Worm (Caenorhabditis elegans) whole organism, late embryonic: ENCODE results near the gene C14F11.7.

Experiments used
- C08G9.2 ChIP-seq: sonication (generic microtip); optimal IDR thresholded peaks from 2 replicates; lab custom pipeline; 2016; ENCODE audit warnings: mild to moderate bottlenecking, missing genetic modification characterization, moderate library complexity, missing compliant biosample characterization
- ahr-1 ChIP-seq: sonication (generic microtip); optimal IDR thresholded peaks from 2 replicates; lab custom pipeline; 2016; ENCODE audit warnings: missing genetic modification characterization, missing compliant biosample characterization
- ceh-14 ChIP-seq: sonication (generic microtip); optimal IDR thresholded peaks from 2 replicates; lab custom pipeline; 2016; ENCODE audit warnings: missing genotype, missing genetic modification characterization, missing compliant biosample characterization
- ceh-2 ChIP-seq: sonication (generic microtip); optimal IDR thresholded peaks from 2 replicates; lab custom pipeline; 2016; ENCODE audit warnings: missing genotype, missing genetic modification characterization, missing compliant biosample characterization
- ceh-30 ChIP-seq: fragments of 150-350 bp; optimal IDR thresholded peaks from 2 replicates; lab custom pipeline; 2014; ENCODE audit warnings: missing biosample characterization, missing genetic modification characterization
- ceh-31 ChIP-seq: sonication (generic microtip); optimal IDR thresholded peaks from 2 replicates; lab custom pipeline; 2016; ENCODE audit warnings: missing genetic modification characterization, missing compliant biosample characterization
- ceh-34 ChIP-seq: sonication (generic microtip); optimal IDR thresholded peaks from 2 replicates; lab custom pipeline; 2016; ENCODE audit warnings: mild to moderate bottlenecking, missing genetic modification characterization, missing compliant biosample characterization
- ceh-45 ChIP-seq: fragments of 200-800 bp; sonication (Bioruptor generic); IDR thresholded peaks from 2 replicates; pipeline ENCODE4 v1.3.6; 2022; ENCODE audit warnings: missing genetic modification reagents, missing genetic modification characterization, missing compliant biosample characterization
- che-1 ChIP-seq: sonication (generic microtip); optimal IDR thresholded peaks from 2 replicates; lab custom pipeline; 2016; ENCODE audit warnings: mild to moderate bottlenecking, missing genetic modification characterization, missing compliant biosample characterization
- dmd-4 ChIP-seq: sonication (generic microtip); optimal IDR thresholded peaks from 2 replicates; lab custom pipeline; 2016; ENCODE audit warnings: borderline replicate concordance, missing genetic modification characterization, missing compliant biosample characterization
- elt-2 ChIP-seq: sonication (generic microtip); optimal IDR thresholded peaks from 2 replicates; lab custom pipeline; 2016; ENCODE audit warnings: missing genetic modification reagents, missing genetic modification characterization, missing compliant biosample characterization
- ets-4 ChIP-seq: sonication (generic microtip); optimal IDR thresholded peaks from 2 replicates; lab custom pipeline; 2016; ENCODE audit warnings: missing genetic modification characterization, missing compliant biosample characterization
- fax-1 ChIP-seq: sonication (generic microtip); optimal IDR thresholded peaks from 2 replicates; lab custom pipeline; 2016; ENCODE audit warnings: missing genotype, missing genetic modification characterization, missing compliant biosample characterization
- fkh-6 ChIP-seq: sonication (generic microtip); optimal IDR thresholded peaks from 2 replicates; lab custom pipeline; 2016; ENCODE audit warnings: missing genetic modification characterization, missing compliant biosample characterization
- hlh-6 ChIP-seq: sonication (generic microtip); optimal IDR thresholded peaks from 2 replicates; lab custom pipeline; 2016; ENCODE audit warnings: missing genotype, missing genetic modification characterization, missing compliant biosample characterization
- hlh-8 ChIP-seq: sonication (generic microtip); optimal IDR thresholded peaks from 2 replicates; lab custom pipeline; 2016; ENCODE audit warnings: missing genotype, missing genetic modification characterization, missing compliant biosample characterization
- lin-11 ChIP-seq: fragments of 200-800 bp; sonication (Bioruptor generic); optimal IDR thresholded peaks from 2 replicates; lab custom pipeline; 2018; ENCODE audit warnings: mild to moderate bottlenecking, missing genetic modification characterization, missing compliant biosample characterization
- nfya-1 ChIP-seq: sonication (generic microtip); optimal IDR thresholded peaks from 2 replicates; lab custom pipeline; 2017; ENCODE audit warnings: missing genetic modification characterization, mild to moderate bottlenecking, missing compliant biosample characterization, antibody characterized with exemption, moderate library complexity
- npax-4 ChIP-seq: sonication (generic microtip); optimal IDR thresholded peaks from 2 replicates; lab custom pipeline; 2016; ENCODE audit warnings: missing genetic modification characterization, missing compliant biosample characterization
- odd-2 ChIP-seq: sonication (generic microtip); optimal IDR thresholded peaks from 2 replicates; lab custom pipeline; 2017; ENCODE audit warnings: antibody characterized with exemption, mild to moderate bottlenecking, missing genetic modification characterization, missing compliant biosample characterization
- pat-9 ChIP-seq: fragments of 200-800 bp; sonication (Bioruptor generic); optimal IDR thresholded peaks from 2 replicates; lab custom pipeline; 2018; ENCODE audit warnings: mild to moderate bottlenecking, missing genetic modification characterization, moderate library complexity, missing compliant biosample characterization
- pha-2 ChIP-seq: sonication (generic microtip); optimal IDR thresholded peaks from 2 replicates; lab custom pipeline; 2017; ENCODE audit warnings: mild to moderate bottlenecking, missing genetic modification characterization, missing compliant biosample characterization
- pha-4 ChIP-seq: fragments of 150-350 bp; optimal IDR thresholded peaks from 2 replicates; lab custom pipeline; 2018; ENCODE audit warnings: missing biosample characterization, missing genetic modification reagents, missing genetic modification characterization
- rnt-1 ChIP-seq: sonication (generic microtip); optimal IDR thresholded peaks from 2 replicates; lab custom pipeline; 2016; ENCODE audit warnings: missing genetic modification characterization, missing compliant biosample characterization
- sox-4 ChIP-seq: sonication (generic microtip); optimal IDR thresholded peaks from 2 replicates; lab custom pipeline; 2017; ENCODE audit warnings: mild to moderate bottlenecking, missing genetic modification characterization, inconsistent platforms, missing compliant biosample characterization
- tbx-7 ChIP-seq: sonication (generic microtip); optimal IDR thresholded peaks from 2 replicates; lab custom pipeline; 2016; ENCODE audit warnings: missing genotype, missing genetic modification characterization, missing compliant biosample characterization
- ttx-3 ChIP-seq: sonication (generic microtip); optimal IDR thresholded peaks from 2 replicates; lab custom pipeline; 2016; ENCODE audit warnings: missing genetic modification reagents, missing genetic modification characterization, missing compliant biosample characterization
- unc-3 ChIP-seq, 2 experiments: fragments of 200-800 bp in 1 of 2; sonication (Bioruptor generic) in 1 of 2; sonication (generic microtip) in 1 of 2; conservative IDR thresholded peaks in 1 of 2; optimal IDR thresholded peaks in 1 of 2; 2 replicates each; pipeline versions ENCODE4 v1.3.6 to Lab custom; 2016 to 2022; ENCODE audit warnings: missing compliant biosample characterization in 2 of 2, missing genetic modification characterization in 2 of 2, missing genetic modification reagents in 1 of 2
- unc-42 ChIP-seq: sonication (generic microtip); optimal IDR thresholded peaks from 2 replicates; lab custom pipeline; 2016; ENCODE audit warnings: missing genotype, missing genetic modification characterization, missing compliant biosample characterization
- ztf-16 ChIP-seq: sonication (generic microtip); optimal IDR thresholded peaks from 2 replicates; lab custom pipeline; 2017; ENCODE audit warnings: missing genetic modification characterization, missing compliant biosample characterization

Gene C14F11.7

DNA sequence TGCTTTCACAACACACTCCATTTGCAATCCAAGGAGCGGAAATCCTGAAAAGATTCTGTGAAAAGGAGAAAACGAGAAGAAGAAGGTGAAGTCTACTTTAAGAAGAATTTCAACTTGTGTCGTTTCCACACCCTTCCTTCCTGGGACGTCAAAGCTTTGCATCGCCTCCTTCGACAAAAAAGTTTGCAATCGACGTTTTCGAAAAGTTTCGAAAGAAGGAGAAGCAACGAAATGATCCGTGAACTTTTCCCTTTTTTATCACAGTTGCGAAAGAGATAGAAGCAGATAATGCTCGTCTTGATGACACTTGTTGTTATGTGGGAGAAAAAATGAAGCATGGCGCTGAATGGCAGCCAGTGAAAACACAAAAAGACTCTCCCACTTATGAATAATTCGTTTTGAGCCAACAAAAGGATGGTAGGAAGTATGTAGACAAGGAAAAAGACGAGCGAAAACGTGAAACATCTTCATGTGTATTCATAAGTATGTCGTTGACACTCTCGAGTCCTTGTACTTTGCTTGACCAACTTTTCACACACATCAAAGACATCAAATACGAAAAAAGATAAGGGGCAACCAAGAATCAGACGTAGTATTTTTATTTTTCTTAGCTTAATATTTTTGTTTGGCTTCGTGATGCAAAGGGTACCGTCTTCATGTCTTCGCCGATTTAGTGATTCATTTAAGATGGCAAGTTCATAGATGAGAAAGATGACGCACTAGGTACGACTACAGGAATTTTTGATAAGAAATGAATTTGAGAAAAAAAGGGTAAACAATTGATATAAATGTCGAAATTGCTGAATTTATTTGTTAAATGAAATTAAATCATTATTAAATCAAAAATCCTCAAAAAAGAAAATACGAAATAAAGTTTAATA is 40.7 kb upstream of the C14F11.7 start:
- TF ChIP-seq ceh-31 (tag; lab: Kevin White, UChicago) = peak; percentile 28
- no peak for TF ChIP-seq elt-2
- no peak for TF ChIP-seq ceh-34 (tag; lab: Kevin White, UChicago)

ce11 chrX:6247869-6248268 is 39.5 kb upstream of the C14F11.7 start:
- TF ChIP-seq unc-42 (tag; lab: Kevin White, UChicago) (peak; percentile 43), ttx-3 (no peak)

DNA sequence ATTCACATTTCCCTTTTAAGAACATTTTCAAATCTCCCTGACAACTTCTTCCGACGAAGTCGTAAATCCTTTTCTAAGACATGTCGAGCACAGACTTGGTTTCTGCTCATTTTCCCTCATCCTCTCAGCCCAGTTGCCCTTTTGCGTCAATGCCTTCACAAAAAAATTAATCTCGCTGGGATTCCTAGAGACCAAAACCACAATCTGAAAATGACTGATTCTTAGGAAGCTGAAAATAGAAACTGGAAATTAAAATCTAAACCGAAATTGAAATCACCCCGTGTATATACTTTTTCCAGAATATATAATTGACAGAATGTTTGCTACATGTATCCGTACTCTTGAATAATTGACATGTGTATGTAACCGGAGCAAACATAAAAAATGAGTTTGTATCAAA is 38.6 kb upstream of the C14F11.7 start:
- TF ChIP-seq ztf-16 (tag; lab: Kevin White, UChicago) (no peak), hlh-6 (tag; lab: Kevin White, UChicago) (no peak), ceh-2 (tag; lab: Kevin White, UChicago) (no peak), hlh-8 (no peak), dmd-4 (no peak), C08G9.2 (tag; lab: Kevin White, UChicago) (no peak), ceh-14 (tag; lab: Kevin White, UChicago) (no peak), ahr-1 (no peak), lin-11 (tag; lab: Kevin White, UChicago) (no peak)

- TF ChIP-seq pat-9 (tag; lab: Kevin White, UChicago) = no peak
- TF ChIP-seq dmd-4 = no peak
Measured at ce11 chrX:6245499-6245898, 37.1 kb upstream of the C14F11.7 start.

DNA sequence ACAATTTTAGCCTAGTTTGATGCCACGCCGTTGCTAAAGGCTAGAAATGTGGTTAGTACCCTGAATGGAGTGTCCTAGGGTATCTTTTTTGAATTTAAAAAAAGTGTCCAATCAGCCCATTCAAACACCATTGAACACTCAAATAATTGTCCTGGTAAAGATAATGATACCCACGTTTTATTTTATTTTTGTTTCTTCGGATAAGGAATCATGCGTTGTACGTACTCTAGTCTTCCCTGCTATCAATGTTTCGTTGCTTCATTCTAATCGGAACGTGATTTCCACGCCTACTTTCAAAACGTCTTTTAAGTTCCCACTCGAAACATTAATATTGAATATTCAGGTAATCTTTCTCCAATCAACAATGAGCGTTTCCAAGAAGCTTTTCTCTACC is 32.3 kb upstream of the C14F11.7 start, which contains the start of gene got-2.2:
got-2.2 (plus strand) TSS at position 344 of the 394 bp plus-strand sequence.
- no peak for TF ChIP-seq che-1 (tag; lab: Kevin White, UChicago)
- no peak for TF ChIP-seq pha-2 (tag; lab: Kevin White, UChicago)
- no peak for TF ChIP-seq ttx-3
- TF ChIP-seq ceh-14 (tag; lab: Kevin White, UChicago) = no peak
- TF ChIP-seq npax-4 (tag; lab: Kevin White, UChicago) = no peak
- TF ChIP-seq tbx-7 (tag; lab: Kevin White, UChicago) = no peak
- TF ChIP-seq ceh-45 = no peak
- no peak for TF ChIP-seq ets-4 (tag; lab: Kevin White, UChicago)
- TF ChIP-seq nfya-1 (tag; lab: Kevin White, UChicago) = no peak
- TF ChIP-seq odd-2 = no peak
- no peak for TF ChIP-seq ceh-30 (tag; lab: Kevin White, UChicago)
- TF ChIP-seq hlh-8 = no peak
- TF ChIP-seq ahr-1 = no peak
- TF ChIP-seq pha-4 (tag; lab: Kevin White, UChicago) = no peak
- TF ChIP-seq unc-3 (GFP tag; conservative IDR thresholded peaks at IDR 0.05; lab: Robert Waterston, UW) = no peak
- no peak for TF ChIP-seq unc-3 (tag; optimal IDR thresholded peaks at IDR 0.05; lab: Kevin White, UChicago)
- no peak for TF ChIP-seq fkh-6 (tag; lab: Kevin White, UChicago)
- TF ChIP-seq fax-1 (tag; lab: Kevin White, UChicago) = no peak
- TF ChIP-seq sox-4 (tag; lab: Kevin White, UChicago) = no peak
- TF ChIP-seq rnt-1 (tag; lab: Kevin White, UChicago) = no peak
